Worm (Caenorhabditis elegans): ENCODE data around the gene ceeh-1.
A peak's percentile ranks its signal among the peaks of the same experiment; 100 is the strongest.

Gene ceeh-1

DNA sequence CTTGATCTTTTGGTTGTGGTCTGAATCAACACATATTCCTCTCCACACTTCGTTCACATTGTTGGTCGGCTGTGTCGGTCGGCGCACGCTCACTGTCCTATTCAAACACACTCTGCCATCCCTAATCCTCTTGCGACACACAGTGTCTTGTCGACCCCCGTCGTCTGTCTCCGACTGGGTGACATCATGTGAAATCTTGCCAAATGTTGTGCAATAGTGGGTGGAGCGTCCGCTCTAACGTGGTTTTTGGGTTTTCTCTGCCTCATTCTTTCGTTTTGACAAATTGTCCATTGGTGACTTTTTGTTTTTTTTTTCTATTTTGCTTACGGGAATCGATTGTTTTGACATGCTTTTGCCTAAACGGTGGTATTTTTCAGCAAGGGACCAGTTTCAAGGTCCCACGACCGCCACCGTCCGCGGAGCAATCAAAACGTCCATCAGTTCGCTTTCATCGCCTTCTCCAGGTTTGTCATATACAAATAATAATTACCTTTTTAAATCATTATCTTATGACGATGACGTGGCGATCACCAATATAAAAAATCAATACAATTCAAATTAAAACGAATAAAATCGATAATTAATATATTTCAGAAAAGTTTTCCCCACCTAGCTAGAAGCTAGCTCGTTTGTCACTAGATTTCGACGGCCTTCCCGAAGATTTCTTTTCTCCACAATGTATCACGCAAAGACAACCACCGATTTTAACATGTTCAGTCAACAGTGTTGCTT is 1.8 kb upstream of the ceeh-1 start:
- TF ChIP-seq hlh-30 (tag; optimal IDR thresholded peaks at IDR 0.05; ENCODE audit: insufficient read depth) (peak; percentile 98), nhr-77 (tag; optimal IDR thresholded peaks at IDR 0.05) (peak; percentile 98), F49E8.2 (tag; optimal IDR thresholded peaks at IDR 0.05; ENCODE audit: borderline replicate concordance) (no peak), lin-38 (GFP tag; IDR thresholded peaks at IDR 0.05) (peak; percentile 70), spr-3 (GFP tag; optimal IDR thresholded peaks at IDR 0.05) (no peak), dve-1 (tag; optimal IDR thresholded peaks at IDR 0.05; ENCODE audit: insufficient read depth) (peak; percentile 98), mes-2 (tag; optimal IDR thresholded peaks at IDR 0.05; ENCODE audit: poor library complexity, severe bottlenecking) (peak; percentile 69), saeg-2 (GFP tag; IDR thresholded peaks at IDR 0.05) (peak; percentile 70), ztf-7 (tag; optimal IDR thresholded peaks at IDR 0.05) (peak; percentile 98), zip-2 (tag; optimal IDR thresholded peaks at IDR 0.05) (no peak), ceh-28 (tag; optimal IDR thresholded peaks at IDR 0.05) (peak; percentile 66), lin-1 (GFP tag; IDR thresholded peaks at IDR 0.05) (peak; percentile 78; the same call in 1 of the 2 replicates), ceh-20 (GFP tag; IDR thresholded peaks at IDR 0.05) (peak; percentile 88), ces-1 (GFP tag; optimal IDR thresholded peaks at IDR 0.05) (no peak), F26F4.8 (GFP tag; conservative IDR thresholded peaks at IDR 0.05) (no peak), php-3 (GFP tag; IDR thresholded peaks at IDR 0.05) (peak; percentile 77), aha-1 (tag) (peak; percentile 99), lim-7 (GFP tag; IDR thresholded peaks at IDR 0.05) (no peak), nhr-48 (tag; optimal IDR thresholded peaks at IDR 0.05) (peak; percentile 83), snpc-4 (tag; optimal IDR thresholded peaks at IDR 0.05) (no peak), ceh-82 (tag; optimal IDR thresholded peaks at IDR 0.05) (no peak), mdl-1 (tag; optimal IDR thresholded peaks at IDR 0.05) (peak; percentile 86 to 98), hif-1 (tag; optimal IDR thresholded peaks at IDR 0.05) (peak; percentile 52 to 88), vab-7 (GFP tag; IDR thresholded peaks at IDR 0.05) (peak; percentile 50; the same call in 1 of the 2 replicates), nhr-10 (tag; optimal IDR thresholded peaks at IDR 0.05) (peak; percentile 88), madf-9 (GFP tag; conservative IDR thresholded peaks at IDR 0.05) (peak; percentile 57; the same call in 1 of the 2 replicates), ZK337.2 (GFP tag; IDR thresholded peaks at IDR 0.05) (no peak), nhr-25 (tag; optimal IDR thresholded peaks at IDR 0.05; ENCODE audit: borderline replicate concordance, insufficient read depth) (peak; percentile 92), F44E2.7 (GFP tag; IDR thresholded peaks at IDR 0.05) (no peak), egl-27 (tag; optimal IDR thresholded peaks at IDR 0.05) (no peak), dmd-8 (GFP tag; IDR thresholded peaks at IDR 0.05) (no peak), nhr-42 (GFP tag; IDR thresholded peaks at IDR 0.05) (peak; percentile 82), pha-4 (GFP tag; IDR thresholded peaks at IDR 0.05) (peak; percentile 79), pha-4 (tag; optimal IDR thresholded peaks at IDR 0.05) (peak; percentile 75), lin-29 (GFP tag; IDR thresholded peaks at IDR 0.05) (no peak), lin-15B (tag; optimal IDR thresholded peaks at IDR 0.05) (no peak), aly-2 (tag; optimal IDR thresholded peaks at IDR 0.05) (no peak), nhr-41 (GFP tag; IDR thresholded peaks at IDR 0.05) (no peak), fos-1 (tag; optimal IDR thresholded peaks at IDR 0.05) (peak; percentile 78), daf-8 (GFP tag; IDR thresholded peaks at IDR 0.05) (no peak), lin-39 (tag; optimal IDR thresholded peaks at IDR 0.05) (no peak), mxl-2 (GFP tag; conservative IDR thresholded peaks at IDR 0.05) (0 out of 2 replicates have a peak, but pooled peaks have one; percentile 3), Y105C5A.15 (GFP tag; IDR thresholded peaks at IDR 0.05) (0 out of 2 replicates have a peak, but pooled peaks have one; percentile 27), skn-1 (tag; optimal IDR thresholded peaks at IDR 0.05) (no peak), hlh-11 (tag; optimal IDR thresholded peaks at IDR 0.05) (peak; percentile 98), unc-39 (tag; optimal IDR thresholded peaks at IDR 0.05) (no peak), cey-2 (tag; optimal IDR thresholded peaks at IDR 0.05; ENCODE audit: borderline replicate concordance, insufficient read depth) (peak; percentile 82), ama-1 (optimal IDR thresholded peaks at IDR 0.05) (peak; percentile 97), T26A8.4 (GFP tag; IDR thresholded peaks at IDR 0.05) (peak; percentile 81), nhr-237 (tag; optimal IDR thresholded peaks at IDR 0.05) (no peak)
